Worm (Caenorhabditis elegans) whole organism, L1 larva: ENCODE data around the gene idpp-7.

Source experiments
- ama-1 ChIP-seq: fragments of 150-350 bp; optimal IDR thresholded peaks from 2 replicates; lab custom pipeline; 2014
- blmp-1 ChIP-seq: fragments of 150-350 bp; optimal IDR thresholded peaks from 2 replicates; lab custom pipeline; 2014; ENCODE audit warnings: missing biosample characterization, missing genetic modification characterization
- dpl-1 ChIP-seq, 3 experiments: fragments of 150-350 bp in 2 of 3; sonication (generic microtip) in 1 of 3; optimal IDR thresholded peaks; 2 replicates each; lab custom pipeline; 2014 to 2017; ENCODE audit warnings: missing biosample characterization in 3 of 3, missing genetic modification characterization in 3 of 3, missing genetic modification reagents in 3 of 3
- efl-1 ChIP-seq, 4 experiments: fragments of 150-350 bp; optimal IDR thresholded peaks in 3 of 4; peaks in 1 of 4; 1 replicate in 1 of 4; 2 replicates in 3 of 4; lab custom pipeline; 2014; ENCODE audit warnings: missing biosample characterization in 2 of 4, missing genetic modification characterization in 2 of 4, missing genetic modification reagents in 2 of 4
- egl-27 ChIP-seq, 2 experiments: fragments of 150-350 bp in 1 of 2; sonication (generic microtip); optimal IDR thresholded peaks; 3 replicates each; lab custom pipeline; 2017 to 2018; ENCODE audit warnings: missing biosample characterization in 2 of 2, missing genetic modification characterization in 2 of 2, missing genetic modification reagents in 2 of 2
- fkh-10 ChIP-seq: sonication (generic microtip); optimal IDR thresholded peaks from 2 replicates; lab custom pipeline; 2017; ENCODE audit warnings: missing biosample characterization, missing genetic modification reagents, missing genetic modification characterization
- hlh-17 ChIP-seq: fragments of 200-800 bp; sonication (Bioruptor generic); optimal IDR thresholded peaks from 2 replicates; lab custom pipeline; 2018; ENCODE audit warnings: missing genetic modification characterization, mild to moderate bottlenecking, missing compliant biosample characterization, moderate library complexity, borderline replicate concordance
- mdl-1 ChIP-seq, 2 experiments: fragments of 150-350 bp; optimal IDR thresholded peaks; 2 replicates each; lab custom pipeline; 2014 to 2017; ENCODE audit warnings: missing biosample characterization in 2 of 2, missing genetic modification characterization in 2 of 2, inconsistent platforms in 1 of 2
- mep-1 ChIP-seq: fragments of 150-350 bp; optimal IDR thresholded peaks from 2 replicates; lab custom pipeline; 2014; ENCODE audit warnings: missing biosample characterization, missing genetic modification characterization
- nhr-12 ChIP-seq: sonication (generic microtip); optimal IDR thresholded peaks from 2 replicates; lab custom pipeline; 2017; ENCODE audit warnings: missing biosample characterization, missing genetic modification characterization
- nhr-237 ChIP-seq: fragments of 150-350 bp; optimal IDR thresholded peaks from 2 replicates; lab custom pipeline; 2014; ENCODE audit warnings: missing biosample characterization, missing genetic modification characterization
- nhr-76 ChIP-seq: sonication (generic microtip); optimal IDR thresholded peaks from 2 replicates; lab custom pipeline; 2017; ENCODE audit warnings: missing biosample characterization, missing genetic modification characterization
- snpc-4 ChIP-seq: fragments of 150-350 bp; optimal IDR thresholded peaks from 2 replicates; lab custom pipeline; 2014; ENCODE audit warnings: missing biosample characterization, missing genetic modification characterization

ce11 chrIV:12748760-12749159, 29.0 kb downstream of the idpp-7 start:
- TF ChIP-seq snpc-4 (tag; lab: Kevin White, UChicago) (no peak), fkh-10 (GFP tag; lab: Kevin White, UChicago) (no peak), ama-1 (no peak), nhr-12 (tag; lab: Kevin White, UChicago) (no peak), nhr-237 (tag; lab: Kevin White, UChicago) (no peak), dpl-1 (GFP tag; optimal IDR thresholded peaks at IDR 0.05; lab: Kevin White, UChicago) (no peak), mep-1 (tag; lab: Kevin White, UChicago) (no peak), hlh-17 (GFP tag; lab: Kevin White, UChicago) (no peak), nhr-76 (no peak), egl-27 (tag; optimal IDR thresholded peaks at IDR 0.05; lab: Kevin White, UChicago) (no peak), mdl-1 (tag; optimal IDR thresholded peaks at IDR 0.05; lab: Kevin White, UChicago) (no peak), blmp-1 (tag; lab: Kevin White, UChicago) (no peak), efl-1 (optimal IDR thresholded peaks at IDR 0.05; lab: Kevin White, UChicago) (no peak), efl-1 (GFP tag; optimal IDR thresholded peaks at IDR 0.05 in 1 of 2; lab: Kevin White, UChicago) (no peak)
